Fruit fly (Drosophila melanogaster): ENCODE data around the gene Gorab.

- TF ChIP-seq HLH106 (tag; optimal IDR thresholded peaks at IDR 0.05): no peak
- TF ChIP-seq usp (GFP tag; optimal IDR thresholded peaks at IDR 0.05): no peak
- peak; percentile 11 for TF ChIP-seq sv (GFP tag; optimal IDR thresholded peaks at IDR 0.05)
- TF ChIP-seq Hr78 (GFP tag; optimal IDR thresholded peaks at IDR 0.05): no peak
- TF ChIP-seq pan (optimal IDR thresholded peaks at IDR 0.05): no peak
- no peak for TF ChIP-seq CG32264 (GFP tag; optimal IDR thresholded peaks at IDR 0.05)
- no peak for TF ChIP-seq lola (GFP tag; optimal IDR thresholded peaks at IDR 0.05)
- no peak for TF ChIP-seq Vsx2 (GFP tag; optimal IDR thresholded peaks at IDR 0.05; ENCODE audit: partially characterized antibody)
- no peak for TF ChIP-seq N (GFP tag; optimal IDR thresholded peaks at IDR 0.05)
- TF ChIP-seq CG9705 (GFP tag; optimal IDR thresholded peaks at IDR 0.05): no peak
- TF ChIP-seq Hnf4 (GFP tag; optimal IDR thresholded peaks at IDR 0.05): no peak
- TF ChIP-seq jim (GFP tag; optimal IDR thresholded peaks at IDR 0.05): no peak
- no peak for TF ChIP-seq Abd-B (GFP tag; optimal IDR thresholded peaks at IDR 0.05)
These were observed 24.0 kb downstream of the Gorab start for dm6 chr3L:17404646-17405045.

Data from whole organism, wandering third instar larva.